Worm (Caenorhabditis elegans): ENCODE measurements around the gene nfyc-1.

DNA sequence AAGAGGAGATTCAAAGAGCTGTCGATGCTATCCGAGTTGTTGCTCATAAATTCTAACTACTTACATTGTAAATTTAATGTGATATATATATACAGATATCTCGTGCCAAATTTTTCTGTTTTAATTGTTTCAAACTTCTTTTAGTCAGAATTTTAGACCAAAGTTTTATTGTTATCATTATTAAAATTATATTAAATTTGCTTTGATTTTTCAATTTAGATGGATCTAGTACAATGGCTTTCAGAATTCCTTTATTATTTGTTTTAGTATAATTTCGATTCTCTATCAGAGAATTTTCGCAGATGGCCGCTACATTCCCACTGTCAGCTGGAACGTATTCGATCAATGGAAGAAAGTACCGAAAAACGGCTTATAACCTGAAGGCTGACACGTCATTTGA is 13.7 kb downstream of the nfyc-1 start, which contains the start of gene ascc-1:
- TF ChIP-seq lag-1 (GFP tag; IDR thresholded peaks at IDR 0.05), result no peak
- no peak for TF ChIP-seq snpc-4 (GFP tag; optimal IDR thresholded peaks at IDR 0.05)
- no peak for TF ChIP-seq snpc-4 (tag; optimal IDR thresholded peaks at IDR 0.05)
- TF ChIP-seq ceh-91 (GFP tag; IDR thresholded peaks at IDR 0.05), result no peak
- no peak for TF ChIP-seq B0261.1 (tag; optimal IDR thresholded peaks at IDR 0.05)
- no peak for TF ChIP-seq F22D6.2 (tag; optimal IDR thresholded peaks at IDR 0.05)
- no peak for TF ChIP-seq xnd-1 (tag; optimal IDR thresholded peaks at IDR 0.05)
- no peak for TF ChIP-seq hmg-1.2 (GFP tag; IDR thresholded peaks at IDR 0.05)
- TF ChIP-seq cebp-1 (GFP tag; IDR thresholded peaks at IDR 0.05), result no peak
- TF ChIP-seq cebp-1 (tag; optimal IDR thresholded peaks at IDR 0.05), result no peak
- TF ChIP-seq B0336.3 (GFP tag; IDR thresholded peaks at IDR 0.05), result no peak
- TF ChIP-seq efl-1 (GFP tag; optimal IDR thresholded peaks at IDR 0.05), result no peak
- no peak for TF ChIP-seq ama-1 (optimal IDR thresholded peaks at IDR 0.05)
- no peak for TF ChIP-seq ama-1 (GFP tag; optimal IDR thresholded peaks at IDR 0.05)
- TF ChIP-seq mes-4 (tag; optimal IDR thresholded peaks at IDR 0.05), result no peak
- TF ChIP-seq unc-62 (GFP tag; optimal IDR thresholded peaks at IDR 0.05), result no peak
- no peak for TF ChIP-seq gei-17 (GFP tag; optimal IDR thresholded peaks at IDR 0.05)

All from whole organism, young adult.